Worm (Caenorhabditis elegans): ENCODE measurements around the gene ugt-39.

ugt-39 gene

ce11 chrV:7145250-7145850 is 11.6 kb upstream of the ugt-39 start, which contains the start of gene ugt-37:
Gene ugt-37 (minus strand): TSS chrV:7145318.
- TF ChIP-seq unc-62 (GFP tag; optimal IDR thresholded peaks at IDR 0.05), result no peak

- no peak for TF ChIP-seq unc-62 (GFP tag; optimal IDR thresholded peaks at IDR 0.05)
Measured at ce11 chrV:7147370-7147769, 9.6 kb upstream of the ugt-39 start, which contains the start of gene ugt-38. Gene ugt-38 (minus strand): TSS chrV:7147470.

- no peak for TF ChIP-seq unc-62 (GFP tag; optimal IDR thresholded peaks at IDR 0.05)
Measured at ce11 chrV:7150570-7150969, 6.4 kb upstream of the ugt-39 start, which contains the start of gene F10D2.8. Gene F10D2.8 (minus strand): TSS chrV:7150714.

- TF ChIP-seq unc-62 (GFP tag; optimal IDR thresholded peaks at IDR 0.05), result no peak
Measured at ce11 chrV:7153046-7153445, 3.9 kb upstream of the ugt-39 start, which contains the start of gene fat-7. Gene fat-7 (minus strand): TSS chrV:7153146.

- no peak for TF ChIP-seq unc-62 (GFP tag; optimal IDR thresholded peaks at IDR 0.05)
Measured at ce11 chrV:7156079-7156478, 863 bp upstream of the ugt-39 start, which contains the start of gene F10D2.10. Gene F10D2.10 (minus strand): TSS chrV:7156179.

- TF ChIP-seq unc-62 (GFP tag; optimal IDR thresholded peaks at IDR 0.05), result no peak
Measured at ce11 chrV:7159391-7159790, 2.4 kb downstream of the ugt-39 start, which contains the start of gene str-204. Gene str-204 (plus strand): TSS chrV:7159691.

ce11 chrV:7163477-7164114 is 6.7 kb downstream of the ugt-39 start, which contains the start of gene ugt-41:
Gene ugt-41 (minus strand): TSS chrV:7163595.
- no peak for TF ChIP-seq unc-62 (GFP tag; optimal IDR thresholded peaks at IDR 0.05)

- TF ChIP-seq unc-62 (GFP tag; optimal IDR thresholded peaks at IDR 0.05), result no peak
Measured at ce11 chrV:7164210-7164609, 7.3 kb downstream of the ugt-39 start, which contains the start of gene srh-83. Gene srh-83 (plus strand): TSS chrV:7164510.

ce11 chrV:7166709-7167108 is 9.8 kb downstream of the ugt-39 start, which contains the start of gene ugt-36:
Gene ugt-36 (plus strand): TSS chrV:7167009.
- no peak for TF ChIP-seq unc-62 (GFP tag; optimal IDR thresholded peaks at IDR 0.05)

ce11 chrV:7175201-7175600 is 18.3 kb downstream of the ugt-39 start, which contains the start of gene lgc-39:
Gene lgc-39 (plus strand): TSS chrV:7175501.
- TF ChIP-seq unc-62 (GFP tag; optimal IDR thresholded peaks at IDR 0.05), result no peak

ce11 chrV:7178843-7179242 is 21.9 kb downstream of the ugt-39 start, which contains the start of gene cpsf-2:
Gene cpsf-2 (plus strand): TSS chrV:7179172.
- no peak for TF ChIP-seq unc-62 (GFP tag; optimal IDR thresholded peaks at IDR 0.05)

ce11 chrV:7184549-7184948 is 27.6 kb downstream of the ugt-39 start, which contains the start of gene pitr-5:
Gene pitr-5 (plus strand): TSS chrV:7184849.
- TF ChIP-seq unc-62 (GFP tag; optimal IDR thresholded peaks at IDR 0.05), result no peak

ce11 chrV:7186599-7186998 is 29.7 kb downstream of the ugt-39 start:
- no peak for TF ChIP-seq unc-62 (GFP tag; optimal IDR thresholded peaks at IDR 0.05)

- TF ChIP-seq unc-62 (GFP tag; optimal IDR thresholded peaks at IDR 0.05), result no peak
Measured at ce11 chrV:7187295-7187694, 30.4 kb downstream of the ugt-39 start.

ce11 chrV:7193562-7193961 is 36.6 kb downstream of the ugt-39 start, which contains the start of gene F09G2.8:
Gene F09G2.8 (minus strand): TSS chrV:7193662.
- no peak for TF ChIP-seq unc-62 (GFP tag; optimal IDR thresholded peaks at IDR 0.05)

- TF ChIP-seq unc-62 (GFP tag; optimal IDR thresholded peaks at IDR 0.05), result no peak
Measured at ce11 chrV:7194818-7195217, 37.9 kb downstream of the ugt-39 start.

ce11 chrV:7196037-7196436 is 39.1 kb downstream of the ugt-39 start, which contains the start of gene attf-2:
Gene attf-2 (minus strand): TSS chrV:7196137.
- TF ChIP-seq unc-62 (GFP tag; optimal IDR thresholded peaks at IDR 0.05), result no peak
